Worm (Caenorhabditis elegans) whole organism, young adult: ENCODE data around the gene srbc-22.
A peak's percentile ranks its signal among the peaks of the same experiment; 100 is the strongest.

Experiments used
- B0261.1 ChIP-seq: sonication (generic microtip); optimal IDR thresholded peaks from 2 replicates; lab custom pipeline; 2016; ENCODE audit warnings: mild to moderate bottlenecking, missing genetic modification characterization, moderate library complexity, missing compliant biosample characterization
- C06A6.2 ChIP-seq: fragments of 200-800 bp; sonication (Bioruptor generic); conservative IDR thresholded peaks from 2 replicates; pipeline ENCODE4 v1.3.6; 2022; ENCODE audit warnings: missing genetic modification characterization, missing compliant biosample characterization
- F10E7.11 ChIP-seq: sonication (generic microtip); optimal IDR thresholded peaks from 2 replicates; lab custom pipeline; 2017; ENCODE audit warnings: mild to moderate bottlenecking, missing genetic modification characterization, moderate library complexity, missing compliant biosample characterization
- F22D6.2 ChIP-seq: sonication (generic microtip); optimal IDR thresholded peaks from 2 replicates; lab custom pipeline; 2016; ENCODE audit warnings: mild to moderate bottlenecking, missing genetic modification characterization, missing compliant biosample characterization
- F33H1.4 ChIP-seq: fragments of 200-800 bp; sonication (Bioruptor generic); IDR thresholded peaks from 2 replicates; pipeline ENCODE4 v1.3.6; 2022; ENCODE audit warnings: missing genetic modification reagents, missing genetic modification characterization, missing compliant biosample characterization
- F37B4.10 ChIP-seq: fragments of 200-800 bp; sonication (Bioruptor generic); IDR thresholded peaks from 2 replicates; pipeline ENCODE4 v1.3.6; 2022; ENCODE audit warnings: missing genetic modification characterization, missing compliant biosample characterization
- F49E8.2 ChIP-seq: sonication (generic microtip); optimal IDR thresholded peaks from 3 replicates; lab custom pipeline; 2017; ENCODE audit warnings: missing genetic modification characterization, mild to moderate bottlenecking, missing compliant biosample characterization, antibody characterized with exemption, moderate library complexity; ENCODE audit not compliant: insufficient read depth
- Y56A3A.18 ChIP-seq: fragments of 200-800 bp; sonication (Bioruptor generic); IDR thresholded peaks from 2 replicates; pipeline ENCODE4 v1.3.6; 2022; ENCODE audit warnings: missing genetic modification reagents, missing genetic modification characterization, missing compliant biosample characterization
- Y67H2A.10 ChIP-seq: fragments of 200-800 bp; sonication (Bioruptor generic); conservative IDR thresholded peaks from 2 replicates; pipeline ENCODE4 v1.3.6; 2022; ENCODE audit warnings: missing genetic modification reagents, missing genetic modification characterization, missing compliant biosample characterization
- Y95B8A.8 ChIP-seq: fragments of 200-800 bp; sonication (Bioruptor generic); IDR thresholded peaks from 2 replicates; pipeline ENCODE4 v1.3.6; 2022; ENCODE audit warnings: missing genetic modification reagents, missing genetic modification characterization, missing compliant biosample characterization
- aptf-3 ChIP-seq: fragments of 200-800 bp; sonication (Bioruptor generic); IDR thresholded peaks from 2 replicates; pipeline ENCODE4 v1.3.6; 2022; ENCODE audit warnings: missing genetic modification characterization, missing compliant biosample characterization
- attf-6 ChIP-seq: fragments of 200-800 bp; sonication (Bioruptor generic); IDR thresholded peaks from 2 replicates; pipeline ENCODE4 v1.3.6; 2022; ENCODE audit warnings: missing genetic modification reagents, missing genetic modification characterization, missing compliant biosample characterization
- bed-2 ChIP-seq: fragments of 200-800 bp; sonication (Bioruptor generic); IDR thresholded peaks from 2 replicates; pipeline ENCODE4 v1.3.6; 2022; ENCODE audit warnings: missing genetic modification reagents, missing genetic modification characterization, missing compliant biosample characterization
- ceh-27 ChIP-seq: fragments of 200-800 bp; sonication (Bioruptor generic); optimal IDR thresholded peaks from 2 replicates; lab custom pipeline; 2018; ENCODE audit warnings: mild to moderate bottlenecking, missing genetic modification characterization, moderate library complexity, missing compliant biosample characterization
- ceh-58 ChIP-seq: fragments of 200-800 bp; sonication (Bioruptor generic); IDR thresholded peaks from 2 replicates; pipeline ENCODE4 v1.3.6; 2022; ENCODE audit warnings: missing genetic modification characterization, missing compliant biosample characterization
- ceh-91 ChIP-seq: fragments of 200-800 bp; sonication (Bioruptor generic); IDR thresholded peaks from 2 replicates; pipeline ENCODE4 v1.3.6; 2022; ENCODE audit warnings: missing genetic modification reagents, missing genetic modification characterization, missing compliant biosample characterization
- dpl-1 ChIP-seq: fragments of 150-350 bp; optimal IDR thresholded peaks from 2 replicates; lab custom pipeline; 2014; ENCODE audit warnings: missing biosample characterization, missing genetic modification reagents, missing genetic modification characterization
- efl-1 ChIP-seq: fragments of 150-350 bp; optimal IDR thresholded peaks from 2 replicates; lab custom pipeline; 2014; ENCODE audit warnings: missing biosample characterization, missing genetic modification reagents, missing genetic modification characterization
- egl-44 ChIP-seq: fragments of 200-800 bp; sonication (Bioruptor generic); IDR thresholded peaks from 2 replicates; pipeline ENCODE4 v1.3.6; 2022; ENCODE audit warnings: missing genetic modification reagents, missing genetic modification characterization, missing compliant biosample characterization
- egrh-3 ChIP-seq: fragments of 200-800 bp; sonication (Bioruptor generic); IDR thresholded peaks from 2 replicates; pipeline ENCODE4 v1.3.6; 2022; ENCODE audit warnings: missing genetic modification reagents, missing genetic modification characterization, missing compliant biosample characterization
- ets-4 ChIP-seq: fragments of 200-800 bp; sonication (Bioruptor generic); optimal IDR thresholded peaks from 2 replicates; lab custom pipeline; 2018; ENCODE audit warnings: mild to moderate bottlenecking, missing genetic modification characterization, missing compliant biosample characterization
- fkh-3 ChIP-seq: sonication (generic microtip); optimal IDR thresholded peaks from 2 replicates; lab custom pipeline; 2016; ENCODE audit warnings: mild to moderate bottlenecking, missing genetic modification characterization, missing compliant biosample characterization
- gei-17 ChIP-seq: fragments of 200-800 bp; sonication (Bioruptor generic); optimal IDR thresholded peaks from 2 replicates; lab custom pipeline; 2018; ENCODE audit warnings: mild to moderate bottlenecking, missing genetic modification characterization, missing compliant biosample characterization
- hlh-12 ChIP-seq: sonication (generic microtip); optimal IDR thresholded peaks from 2 replicates; lab custom pipeline; 2016; ENCODE audit warnings: missing genetic modification characterization, missing compliant biosample characterization
- hmg-1.2 ChIP-seq: fragments of 200-800 bp; sonication (Bioruptor generic); IDR thresholded peaks from 2 replicates; pipeline ENCODE4 v1.3.6; 2022; ENCODE audit warnings: missing genetic modification reagents, missing genetic modification characterization, missing compliant biosample characterization
- hmg-20 ChIP-seq: fragments of 200-800 bp; sonication (Bioruptor generic); IDR thresholded peaks from 2 replicates; pipeline ENCODE4 v1.3.6; 2022; ENCODE audit warnings: missing genetic modification reagents, missing genetic modification characterization, missing compliant biosample characterization
- lin-54 ChIP-seq: fragments of 200-800 bp; sonication (Bioruptor generic); optimal IDR thresholded peaks from 2 replicates; lab custom pipeline; 2018; ENCODE audit warnings: mild to moderate bottlenecking, missing genetic modification characterization, missing compliant biosample characterization
- lir-1 ChIP-seq: fragments of 200-800 bp; sonication (Bioruptor generic); conservative IDR thresholded peaks from 2 replicates; pipeline ENCODE4 v1.3.6; 2022; ENCODE audit warnings: missing genetic modification reagents, missing genetic modification characterization, missing compliant biosample characterization
- madf-3 ChIP-seq: fragments of 200-800 bp; sonication (Bioruptor generic); IDR thresholded peaks from 2 replicates; pipeline ENCODE4 v1.3.6; 2022; ENCODE audit warnings: missing genetic modification reagents, missing genetic modification characterization, missing compliant biosample characterization
- madf-8 ChIP-seq: fragments of 200-800 bp; sonication (Bioruptor generic); conservative IDR thresholded peaks from 2 replicates; pipeline ENCODE4 v1.3.6; 2022; ENCODE audit warnings: missing genetic modification reagents, missing genetic modification characterization, missing compliant biosample characterization
- mes-4 ChIP-seq: sonication (generic microtip); optimal IDR thresholded peaks from 2 replicates; lab custom pipeline; 2016; ENCODE audit warnings: missing genotype, missing genetic modification characterization, missing compliant biosample characterization
- nfya-2 ChIP-seq: fragments of 200-800 bp; sonication (Bioruptor generic); IDR thresholded peaks from 2 replicates; pipeline ENCODE4 v1.3.6; 2022; ENCODE audit warnings: missing genetic modification reagents, missing genetic modification characterization, missing compliant biosample characterization
- nhr-120 ChIP-seq: fragments of 200-800 bp; sonication (Bioruptor generic); IDR thresholded peaks from 2 replicates; pipeline ENCODE4 v1.3.6; 2022; ENCODE audit warnings: missing genetic modification characterization, missing compliant biosample characterization
- nhr-90 ChIP-seq: sonication (generic microtip); optimal IDR thresholded peaks from 2 replicates; lab custom pipeline; 2016; ENCODE audit warnings: missing genotype, mild to moderate bottlenecking, missing genetic modification characterization, missing compliant biosample characterization
- pha-4 ChIP-seq: fragments of 150-350 bp; sonication (generic microtip); optimal IDR thresholded peaks from 2 replicates; lab custom pipeline; 2014; ENCODE audit warnings: missing biosample characterization, missing genetic modification reagents, missing genetic modification characterization
- rcor-1 ChIP-seq: fragments of 200-800 bp; sonication (Bioruptor generic); IDR thresholded peaks from 2 replicates; pipeline ENCODE4 v1.3.6; 2022; ENCODE audit warnings: missing genetic modification reagents, missing genetic modification characterization, missing compliant biosample characterization
- snpc-1.1 ChIP-seq: sonication (generic microtip); optimal IDR thresholded peaks from 2 replicates; lab custom pipeline; 2017; ENCODE audit warnings: missing genetic modification characterization, mild to moderate bottlenecking, missing compliant biosample characterization, antibody characterized with exemption, moderate library complexity, missing genotype, missing genetic modification reagents; ENCODE audit not compliant: insufficient read depth
- somi-1 ChIP-seq: fragments of 200-800 bp; sonication (Bioruptor generic); optimal IDR thresholded peaks from 2 replicates; lab custom pipeline; 2018; ENCODE audit warnings: mild to moderate bottlenecking, missing genetic modification characterization, missing compliant biosample characterization
- zfh-2 ChIP-seq: fragments of 200-800 bp; sonication (Bioruptor generic); conservative IDR thresholded peaks from 2 replicates; pipeline ENCODE4 v1.3.6; 2022; ENCODE audit warnings: missing genetic modification reagents, missing genetic modification characterization, missing compliant biosample characterization
- ztf-6 ChIP-seq: fragments of 200-800 bp; sonication (Bioruptor generic); IDR thresholded peaks from 2 replicates; pipeline ENCODE4 v1.3.6; 2022; ENCODE audit warnings: missing genetic modification reagents, missing genetic modification characterization, missing compliant biosample characterization

Gene srbc-22

DNA sequence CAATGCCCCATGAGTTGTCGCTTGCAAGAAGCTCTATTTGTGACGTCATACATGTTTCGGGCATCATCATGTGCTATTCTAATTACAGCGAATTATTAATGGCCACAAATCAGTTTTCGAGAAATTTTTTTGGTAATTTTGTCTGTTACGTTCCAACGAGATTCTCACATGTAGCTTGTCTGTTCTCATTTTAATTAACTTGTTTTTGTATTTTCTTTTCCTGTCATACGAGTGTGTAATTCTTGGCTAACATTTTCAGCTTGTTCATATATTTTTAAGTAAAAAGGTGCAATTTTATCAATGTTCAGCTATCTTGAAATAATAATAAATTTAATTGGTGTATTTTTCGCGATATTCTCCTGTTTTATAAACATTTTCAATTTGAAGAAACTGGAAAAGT lies 1.7 kb upstream of the srbc-22 start, which contains the start of gene srbc-21:
TSS of gene srbc-21 (plus strand) at position 301 of the 400 bp plus-strand sequence.
- TF ChIP-seq egrh-3 (GFP tag; lab: Robert Waterston, UW) (no peak), ceh-27 (GFP tag; lab: Kevin White, UChicago) (no peak), dpl-1 (no peak), gei-17 (no peak), zfh-2 (GFP tag; lab: Robert Waterston, UW) (no peak), nhr-90 (no peak), C06A6.2 (GFP tag; lab: Robert Waterston, UW) (no peak), hlh-12 (no peak), F33H1.4 (no peak), F49E8.2 (tag; lab: Kevin White, UChicago) (no peak), lir-1 (GFP tag; lab: Robert Waterston, UW) (no peak), ztf-6 (GFP tag; lab: Robert Waterston, UW) (no peak), ets-4 (GFP tag; lab: Kevin White, UChicago) (no peak), bed-2 (GFP tag; lab: Robert Waterston, UW) (no peak), fkh-3 (no peak), hmg-20 (GFP tag; lab: Robert Waterston, UW) (no peak), aptf-3 (GFP tag; lab: Robert Waterston, UW) (no peak), rcor-1 (GFP tag; lab: Robert Waterston, UW) (no peak), pha-4 (tag; lab: Kevin White, UChicago) (no peak), lin-54 (GFP tag; lab: Kevin White, UChicago) (no peak)

DNA sequence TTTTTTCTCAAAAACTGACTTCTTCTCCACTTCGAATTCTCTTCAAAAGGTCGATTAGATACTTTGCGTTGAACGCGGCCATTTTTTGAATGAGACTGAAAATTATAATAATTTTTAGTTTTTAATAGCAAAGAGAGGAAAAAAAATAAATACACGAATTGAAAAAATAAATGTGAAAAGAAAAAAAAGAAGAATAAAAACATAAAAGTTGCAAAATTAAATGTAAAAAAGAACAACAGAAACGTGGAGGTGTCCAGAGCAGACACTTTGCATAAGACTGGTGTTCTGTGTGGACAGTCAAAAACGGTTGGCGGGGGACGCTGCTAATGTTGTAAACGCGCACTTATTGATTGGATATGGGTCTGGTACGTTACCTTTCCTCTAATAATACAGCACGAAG lies 2.4 kb downstream of the srbc-22 start, which contains the start of gene C45H4.14:
TSS of gene C45H4.14 (minus strand) at position 101 of the 400 bp plus-strand sequence.
- TF ChIP-seq attf-6 (GFP tag; lab: Robert Waterston, UW) (no peak), efl-1 (GFP tag; lab: Kevin White, UChicago) (peak; percentile 45), egl-44 (GFP tag; lab: Robert Waterston, UW) (no peak), ceh-91 (GFP tag; lab: Robert Waterston, UW) (no peak), madf-8 (0 out of 2 replicates have a peak, but pooled peaks have one; percentile 9)
- TF ChIP-seq, all 124 proteins: peak for 2

DNA sequence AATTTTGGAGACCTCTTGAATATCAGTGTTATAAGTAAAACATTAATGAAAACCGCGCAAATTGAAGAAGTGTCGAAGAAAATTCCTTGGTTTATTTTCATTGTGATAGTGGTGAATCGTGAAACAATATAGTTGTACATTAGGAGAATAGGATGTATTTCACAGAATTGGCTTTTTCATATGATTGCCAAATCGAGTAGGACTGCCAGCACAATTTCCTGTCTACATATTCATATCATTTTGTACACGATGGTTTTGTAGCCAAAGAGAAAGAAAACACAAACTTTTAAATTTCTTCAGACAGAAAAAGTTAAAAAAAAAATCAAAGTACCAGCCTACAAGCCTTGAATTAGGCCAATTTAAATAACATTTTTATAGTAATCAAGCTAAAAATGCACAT lies 6.8 kb downstream of the srbc-22 start, which contains the start of gene str-255:
TSS of gene str-255 (minus strand) at position 101 of the 400 bp plus-strand sequence.
- no peak for TF ChIP-seq Y95B8A.8 (GFP tag; lab: Robert Waterston, UW)
- TF ChIP-seq hmg-1.2, result no peak
- no peak for TF ChIP-seq F37B4.10 (GFP tag; lab: Robert Waterston, UW)
- TF ChIP-seq mes-4 (tag; lab: Kevin White, UChicago), result no peak
- no peak for TF ChIP-seq F10E7.11 (tag; lab: Kevin White, UChicago)
- TF ChIP-seq madf-3 (GFP tag; lab: Robert Waterston, UW), result no peak
- no peak for TF ChIP-seq Y56A3A.18 (GFP tag; lab: Robert Waterston, UW)
- no peak for TF ChIP-seq B0261.1 (tag; lab: Kevin White, UChicago)
- no peak for TF ChIP-seq Y67H2A.10 (GFP tag; lab: Robert Waterston, UW)
- no peak for TF ChIP-seq nhr-90
- TF ChIP-seq F49E8.2 (tag; lab: Kevin White, UChicago), result no peak
- no peak for TF ChIP-seq somi-1 (GFP tag; lab: Kevin White, UChicago)
- TF ChIP-seq snpc-1.1, result no peak
- no peak for TF ChIP-seq ceh-58 (GFP tag; lab: Robert Waterston, UW)
- no peak for TF ChIP-seq nfya-2
- TF ChIP-seq F22D6.2 (tag; lab: Kevin White, UChicago), result no peak
- no peak for TF ChIP-seq nhr-120 (GFP tag; lab: Robert Waterston, UW)
- no peak for TF ChIP-seq pha-4 (tag; lab: Kevin White, UChicago)
- no peak for TF ChIP-seq fkh-3
